Fruit fly (Drosophila melanogaster) whole organism, pupa: ENCODE measurements around the gene ppk27.

Experiments used
- CG10348 ChIP-seq: fragments of 200-800 bp; sonication (Bioruptor generic); IDR thresholded peaks from 2 replicates; pipeline ENCODE4 v1.3.6; 2022; ENCODE audit warnings: missing biosample characterization, missing genetic modification characterization
- CG12605 ChIP-seq: fragments of 200-800 bp; sonication (Bioruptor generic); IDR thresholded peaks from 2 replicates; pipeline ENCODE4 v1.3.6; 2022; ENCODE audit warnings: missing biosample characterization, missing genetic modification characterization
- CG13204 ChIP-seq: fragments of 200-800 bp; sonication (Bioruptor generic); optimal IDR thresholded peaks from 2 replicates; lab custom pipeline; 2018; ENCODE audit warnings: missing biosample characterization, mild to moderate bottlenecking, missing genetic modification characterization, moderate library complexity
- CG14655 ChIP-seq: fragments of 200-800 bp; sonication (Bioruptor generic); optimal IDR thresholded peaks from 3 replicates; lab custom pipeline; 2017; ENCODE audit warnings: mild to moderate bottlenecking, missing biosample characterization, missing genetic modification reagents, missing genetic modification characterization
- CG15710 ChIP-seq: fragments of 200-800 bp; sonication (Bioruptor generic); optimal IDR thresholded peaks from 2 replicates; lab custom pipeline; 2018; ENCODE audit warnings: missing biosample characterization, mild to moderate bottlenecking, missing genetic modification characterization, moderate library complexity
- CG17806 ChIP-seq: fragments of 200-800 bp; sonication (Bioruptor generic); optimal IDR thresholded peaks from 2 replicates; lab custom pipeline; 2018; ENCODE audit warnings: missing biosample characterization, mild to moderate bottlenecking, missing genetic modification characterization, moderate library complexity
- CG32121 ChIP-seq: fragments of 200-800 bp; sonication (Bioruptor generic); IDR thresholded peaks from 2 replicates; pipeline ENCODE4 v1.3.6; 2022; ENCODE audit warnings: missing biosample characterization, missing genetic modification characterization
- CG34367 ChIP-seq: fragments of 200-800 bp; sonication (Bioruptor generic); optimal IDR thresholded peaks from 2 replicates; lab custom pipeline; 2018; ENCODE audit warnings: missing biosample characterization, mild to moderate bottlenecking, missing genetic modification characterization
- CG4496 ChIP-seq: fragments of 200-800 bp; sonication (Bioruptor generic); IDR thresholded peaks from 3 replicates; pipeline ENCODE4 v1.3.6; 2022; ENCODE audit warnings: missing biosample characterization, missing genetic modification characterization
- CG8159 ChIP-seq: fragments of 200-800 bp; sonication (Bioruptor generic); optimal IDR thresholded peaks from 3 replicates; lab custom pipeline; 2018; ENCODE audit warnings: missing biosample characterization, mild to moderate bottlenecking, missing genetic modification characterization, moderate library complexity
- CG8301 ChIP-seq: fragments of 200-800 bp; sonication (Bioruptor generic); optimal IDR thresholded peaks from 2 replicates; lab custom pipeline; 2018; ENCODE audit warnings: missing biosample characterization, mild to moderate bottlenecking, missing genetic modification characterization
- CG9948 ChIP-seq: fragments of 200-800 bp; sonication (Bioruptor generic); optimal IDR thresholded peaks from 2 replicates; lab custom pipeline; 2018; ENCODE audit warnings: missing biosample characterization, mild to moderate bottlenecking, missing genetic modification characterization, moderate library complexity
- D1 ChIP-seq: fragments of 200-800 bp; sonication (Bioruptor generic); optimal IDR thresholded peaks from 2 replicates; lab custom pipeline; 2018; ENCODE audit warnings: missing biosample characterization, mild to moderate bottlenecking, missing genetic modification characterization, moderate library complexity
- EcR ChIP-seq: fragments of 200-800 bp; sonication (Bioruptor generic); optimal IDR thresholded peaks from 3 replicates; lab custom pipeline; 2019; ENCODE audit warnings: missing biosample characterization, missing genetic modification characterization, mild to moderate bottlenecking, moderate library complexity, missing genetic modification reagents
- Ets98B ChIP-seq: fragments of 200-800 bp; sonication (Bioruptor generic); IDR thresholded peaks from 2 replicates; pipeline ENCODE4 v1.3.6; 2022; ENCODE audit warnings: missing biosample characterization, missing genetic modification characterization
- Pif1A ChIP-seq: fragments of 200-800 bp; sonication (Bioruptor generic); optimal IDR thresholded peaks from 3 replicates; lab custom pipeline; 2016; ENCODE audit warnings: missing biosample characterization, missing genetic modification characterization
- Pif1B ChIP-seq: fragments of 200-800 bp; sonication (Bioruptor generic); optimal IDR thresholded peaks from 3 replicates; lab custom pipeline; 2016; ENCODE audit warnings: missing biosample characterization, missing genetic modification characterization
- Snoo ChIP-seq: fragments of 200-800 bp; sonication (Bioruptor generic); optimal IDR thresholded peaks from 3 replicates; lab custom pipeline; 2017; ENCODE audit warnings: missing biosample characterization, mild to moderate bottlenecking, missing genetic modification characterization, inconsistent platforms
- fd96Ca ChIP-seq: fragments of 200-800 bp; sonication (Bioruptor generic); IDR thresholded peaks from 3 replicates; pipeline ENCODE4 v1.3.6; 2022; ENCODE audit warnings: missing biosample characterization, missing genetic modification characterization
- gl ChIP-seq: fragments of 200-800 bp; sonication (Bioruptor generic); optimal IDR thresholded peaks from 2 replicates; lab custom pipeline; 2018; ENCODE audit warnings: missing biosample characterization, mild to moderate bottlenecking, missing genetic modification characterization
- rn ChIP-seq: fragments of 200-800 bp; sonication (Bioruptor generic); IDR thresholded peaks from 2 replicates; pipeline ENCODE4 v1.3.6; 2022; ENCODE audit warnings: missing biosample characterization, missing genetic modification characterization

The ppk27 gene

dm6 chr3L:3707929-3708328, 47.1 kb downstream of the ppk27 start:
- TF ChIP-seq CG9948 (tag; lab: Kevin White, UChicago) = no peak
- TF ChIP-seq, all 21 proteins: peak for 0

dm6 chr3L:3706782-3707181, 48.2 kb downstream of the ppk27 start:
- TF ChIP-seq CG4496 (GFP tag; lab: Robert Waterston, UW) (no peak), fd96Ca (no peak), CG12605 (GFP tag; lab: Robert Waterston, UW) (no peak), Snoo (tag; lab: Kevin White, UChicago) (no peak), gl (tag; lab: Kevin White, UChicago) (no peak), CG32121 (GFP tag; lab: Robert Waterston, UW) (no peak), CG17806 (tag; lab: Kevin White, UChicago) (no peak), EcR (GFP tag; lab: Kevin White, UChicago) (no peak), CG14655 (no peak), Pif1B (no peak), D1 (tag; lab: Kevin White, UChicago) (no peak), CG9948 (tag; lab: Kevin White, UChicago) (no peak), Pif1A (no peak), Ets98B (GFP tag; lab: Robert Waterston, UW) (no peak), CG8301 (no peak), rn (GFP tag; lab: Robert Waterston, UW) (no peak), CG8159 (no peak)

dm6 chr3L:3705936-3706335, 49.1 kb downstream of the ppk27 start:
- peak; percentile 22 for TF ChIP-seq CG9948 (tag; lab: Kevin White, UChicago)
- 0 out of 3 replicates have a peak, but pooled peaks have one; percentile 21 for TF ChIP-seq fd96Ca
- TF ChIP-seq gl (tag; lab: Kevin White, UChicago) = no peak
- TF ChIP-seq Pif1B = no peak
- peak; percentile 10 for TF ChIP-seq CG17806 (tag; lab: Kevin White, UChicago)
- no peak for TF ChIP-seq Pif1A
- TF ChIP-seq CG8301 = peak; percentile 8
- no peak for TF ChIP-seq CG12605 (GFP tag; lab: Robert Waterston, UW)
- TF ChIP-seq rn (GFP tag; lab: Robert Waterston, UW) = no peak
- 0 out of 3 replicates have a peak, but pooled peaks have one; percentile 23 for TF ChIP-seq CG4496 (GFP tag; lab: Robert Waterston, UW)
- no peak for TF ChIP-seq CG32121 (GFP tag; lab: Robert Waterston, UW)
- TF ChIP-seq CG13204 (GFP tag; lab: Kevin White, UChicago) = no peak
- TF ChIP-seq CG10348 = no peak
- TF ChIP-seq CG15710 = no peak
- TF ChIP-seq Snoo (tag; lab: Kevin White, UChicago) = no peak
- TF ChIP-seq CG14655 = peak; percentile 16
- TF ChIP-seq CG34367 (tag; lab: Kevin White, UChicago) = no peak
- TF ChIP-seq Ets98B (GFP tag; lab: Robert Waterston, UW) = no peak
